Fruit fly (Drosophila melanogaster) whole organism, embryonic: Measurements from ENCODE around the gene CG2818.

ENCODE experiments used
- CG1832 ChIP-seq: fragments of 200-800 bp; sonication (Bioruptor generic); optimal IDR thresholded peaks from 2 replicates; lab custom pipeline; 2017; ENCODE audit warnings: missing biosample characterization, mild to moderate bottlenecking, missing genetic modification characterization, inconsistent platforms
- CG7987 ChIP-seq: fragments of 200-800 bp; sonication (Bioruptor generic); optimal IDR thresholded peaks from 2 replicates; lab custom pipeline; 2018; ENCODE audit warnings: missing biosample characterization, mild to moderate bottlenecking, missing genetic modification characterization, moderate library complexity
- CG9932 ChIP-seq: fragments of 200-800 bp; sonication (Bioruptor generic); IDR thresholded peaks from 2 replicates; pipeline ENCODE4 v1.3.6; 2022; ENCODE audit warnings: missing biosample characterization, missing genetic modification characterization
- Dek ChIP-seq: fragments of 200-800 bp; sonication (Bioruptor generic); optimal IDR thresholded peaks from 3 replicates; lab custom pipeline; 2019; ENCODE audit warnings: missing biosample characterization, mild to moderate bottlenecking, missing genetic modification characterization, moderate library complexity
- lov ChIP-seq, 2 experiments: fragments of 200-800 bp in 1 of 2; fragments of >200 bp in 1 of 2; sonication (Bioruptor generic) in 1 of 2; IDR thresholded peaks in 1 of 2; optimal IDR thresholded peaks in 1 of 2; 2 replicates in 1 of 2; 3 replicates in 1 of 2; pipeline versions ENCODE4 v1.3.6 to Lab custom; 2017 to 2022; ENCODE audit warnings: missing biosample characterization in 1 of 2, missing genetic modification characterization in 1 of 2

DNA sequence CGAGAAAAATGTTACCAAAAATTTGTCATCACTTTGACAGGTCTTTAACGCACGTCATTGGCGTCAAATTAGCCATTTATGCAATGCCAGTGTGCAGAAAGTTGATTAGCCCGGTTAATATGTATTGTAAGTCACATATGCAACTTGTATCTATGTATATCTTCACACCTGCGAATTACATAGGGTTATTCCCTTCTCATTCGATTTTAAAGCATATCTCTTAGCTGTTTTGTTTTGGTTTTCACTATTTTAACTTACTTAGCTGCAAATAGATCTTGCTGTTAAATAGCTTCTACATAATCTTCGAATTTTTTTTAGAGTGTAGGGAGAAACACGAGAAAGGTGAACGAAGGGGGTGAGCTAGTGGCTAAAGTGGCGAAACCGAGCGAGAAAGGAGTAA, 17.9 kb downstream of the CG2818 start:
- TF ChIP-seq lov (optimal IDR thresholded peaks at IDR 0.05; lab: Kevin White, UChicago) (no peak), lov (GFP tag; IDR thresholded peaks at IDR 0.05; lab: Robert Waterston, UW) (no peak), CG9932 (GFP tag; lab: Robert Waterston, UW) (no peak), CG1832 (GFP tag; lab: Kevin White, UChicago) (no peak), Dek (tag; lab: Kevin White, UChicago) (no peak), CG7987 (no peak)
